Worm (Caenorhabditis elegans) whole organism, L3 larva: ENCODE measurements around the gene jhdm-1.
A peak's percentile ranks its signal among the peaks of the same experiment; 100 is the strongest.

ENCODE experiments used
- egl-27 ChIP-seq: sonication (generic microtip); optimal IDR thresholded peaks from 4 replicates; lab custom pipeline; 2017; ENCODE audit warnings: missing biosample characterization, missing genetic modification reagents, missing genetic modification characterization
- fkh-10 ChIP-seq: sonication (generic microtip); optimal IDR thresholded peaks from 2 replicates; lab custom pipeline; 2017; ENCODE audit warnings: missing biosample characterization, missing genetic modification reagents, missing genetic modification characterization
- nhr-76 ChIP-seq: fragments of 150-350 bp; sonication (generic microtip); optimal IDR thresholded peaks from 5 replicates; lab custom pipeline; 2014; ENCODE audit warnings: missing biosample characterization, missing genetic modification characterization

DNA sequence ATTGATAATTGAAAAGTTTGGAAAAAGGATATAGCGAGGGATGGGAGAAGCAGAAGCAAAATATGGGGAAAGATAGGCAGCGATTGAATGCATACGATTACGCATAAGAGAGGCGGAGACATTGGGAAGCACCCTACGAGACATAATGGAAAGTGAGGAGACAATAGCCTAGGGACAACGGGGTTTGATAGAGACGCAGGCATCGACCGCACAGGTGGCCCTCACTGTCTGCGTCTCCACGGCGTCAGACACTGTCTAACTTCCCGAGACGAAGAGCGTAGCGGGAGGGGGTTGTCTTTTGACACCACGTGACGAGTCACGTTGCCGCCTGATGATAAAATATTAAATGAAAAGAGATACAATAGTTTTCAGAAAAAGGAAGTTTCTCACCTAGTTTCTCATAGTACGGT lies 33.3 kb upstream of the jhdm-1 start:
- no peak for TF ChIP-seq nhr-76 (tag; lab: Kevin White, UChicago)
- TF ChIP-seq egl-27 (tag; lab: Kevin White, UChicago) = peak; percentile 63
- no peak for TF ChIP-seq fkh-10 (GFP tag; lab: Kevin White, UChicago)
